Worm (Caenorhabditis elegans) whole organism, L2 larva: ENCODE measurements around the gene nas-37.

Experiments used
- ZK546.5 ChIP-seq: sonication (generic microtip); optimal IDR thresholded peaks from 2 replicates; lab custom pipeline; 2017; ENCODE audit warnings: missing biosample characterization, missing genetic modification characterization
- aly-2 ChIP-seq: fragments of 150-350 bp; optimal IDR thresholded peaks from 2 replicates; lab custom pipeline; 2014; ENCODE audit warnings: missing biosample characterization, missing genetic modification characterization
- ceh-82 ChIP-seq: fragments of 150-350 bp; optimal IDR thresholded peaks from 2 replicates; lab custom pipeline; 2014; ENCODE audit warnings: missing biosample characterization, missing genetic modification characterization
- egl-27 ChIP-seq: sonication (generic microtip); optimal IDR thresholded peaks from 3 replicates; lab custom pipeline; 2017; ENCODE audit warnings: missing biosample characterization, missing genetic modification reagents, missing genetic modification characterization
- elt-1 ChIP-seq: fragments of 150-350 bp; optimal IDR thresholded peaks from 2 replicates; lab custom pipeline; 2014; ENCODE audit warnings: missing biosample characterization, missing genetic modification characterization
- elt-3 ChIP-seq: sonication (generic microtip); optimal IDR thresholded peaks from 2 replicates; lab custom pipeline; 2017; ENCODE audit warnings: missing biosample characterization, missing genetic modification characterization
- mab-5 ChIP-seq: fragments of 150-350 bp; optimal IDR thresholded peaks from 2 replicates; lab custom pipeline; 2014; ENCODE audit warnings: missing biosample characterization, missing genetic modification characterization
- mdl-1 ChIP-seq, 2 experiments: fragments of 150-350 bp in 1 of 2; sonication (generic microtip) in 1 of 2; optimal IDR thresholded peaks; 2 replicates each; lab custom pipeline; 2017; ENCODE audit warnings: missing biosample characterization in 2 of 2, missing genetic modification characterization in 2 of 2
- sem-4 ChIP-seq: fragments of 150-350 bp; optimal IDR thresholded peaks from 2 replicates; lab custom pipeline; 2014; ENCODE audit warnings: missing biosample characterization, missing genetic modification reagents, missing genetic modification characterization
- skn-1 ChIP-seq: sonication (generic microtip); optimal IDR thresholded peaks from 2 replicates; lab custom pipeline; 2017; ENCODE audit warnings: missing biosample characterization, missing genetic modification characterization
- sma-3 ChIP-seq: sonication (generic microtip); optimal IDR thresholded peaks from 2 replicates; lab custom pipeline; 2016; ENCODE audit warnings: missing genetic modification reagents, missing genetic modification characterization, missing compliant biosample characterization
- unc-39 ChIP-seq: fragments of 150-350 bp; optimal IDR thresholded peaks from 2 replicates; lab custom pipeline; 2014; ENCODE audit warnings: missing biosample characterization, missing genetic modification characterization

DNA sequence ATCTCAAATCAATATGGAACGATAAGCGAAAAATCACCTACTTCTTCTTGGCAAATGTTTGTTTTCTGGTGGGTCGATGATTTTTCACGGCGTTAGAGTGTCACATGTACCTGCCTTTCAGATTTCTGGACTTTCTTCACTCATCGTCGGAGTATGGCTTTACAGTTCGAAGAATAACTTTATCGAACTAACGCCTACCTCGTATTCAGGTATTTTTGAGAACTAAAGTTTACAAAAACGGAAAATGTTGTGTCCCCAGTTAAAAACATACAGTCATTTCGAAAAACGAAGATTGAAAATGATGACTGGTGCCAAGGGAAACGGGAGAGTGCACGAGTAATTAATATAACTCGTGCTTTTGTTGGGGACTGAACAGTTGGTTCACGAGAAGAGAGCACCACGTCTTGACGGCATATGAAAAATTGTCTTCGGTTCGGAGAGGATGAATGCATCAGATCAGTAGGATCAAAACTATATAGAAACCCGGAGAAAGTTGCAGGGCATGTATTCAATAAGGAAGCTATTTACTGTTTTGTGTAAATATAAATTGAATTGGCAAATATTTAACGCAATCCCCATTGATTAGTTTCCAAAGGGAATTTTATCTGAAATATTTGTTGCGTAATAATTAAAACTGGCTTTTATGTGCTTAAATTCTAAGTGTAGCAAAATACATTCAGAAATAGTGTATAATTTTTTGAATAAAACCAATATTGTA lies 15.4 kb downstream of the nas-37 start:
- TF ChIP-seq unc-39 (tag; lab: Kevin White, UChicago) (no peak), egl-27 (tag; lab: Kevin White, UChicago) (no peak), aly-2 (tag; lab: Kevin White, UChicago) (no peak), mdl-1 (tag; optimal IDR thresholded peaks at IDR 0.05; lab: Kevin White, UChicago) (no peak), mab-5 (tag; lab: Kevin White, UChicago) (no peak), skn-1 (tag; lab: Kevin White, UChicago) (no peak), sma-3 (GFP tag; lab: Kevin White, UChicago) (no peak), ceh-82 (no peak), ZK546.5 (tag; lab: Kevin White, UChicago) (no peak), elt-3 (no peak), elt-1 (tag; lab: Kevin White, UChicago) (no peak), sem-4 (no peak)
